Fruit fly (Drosophila melanogaster): ENCODE measurements around the gene loco.
A peak's percentile ranks its signal among the peaks of the same experiment; 100 is the strongest.

Gene loco

DNA sequence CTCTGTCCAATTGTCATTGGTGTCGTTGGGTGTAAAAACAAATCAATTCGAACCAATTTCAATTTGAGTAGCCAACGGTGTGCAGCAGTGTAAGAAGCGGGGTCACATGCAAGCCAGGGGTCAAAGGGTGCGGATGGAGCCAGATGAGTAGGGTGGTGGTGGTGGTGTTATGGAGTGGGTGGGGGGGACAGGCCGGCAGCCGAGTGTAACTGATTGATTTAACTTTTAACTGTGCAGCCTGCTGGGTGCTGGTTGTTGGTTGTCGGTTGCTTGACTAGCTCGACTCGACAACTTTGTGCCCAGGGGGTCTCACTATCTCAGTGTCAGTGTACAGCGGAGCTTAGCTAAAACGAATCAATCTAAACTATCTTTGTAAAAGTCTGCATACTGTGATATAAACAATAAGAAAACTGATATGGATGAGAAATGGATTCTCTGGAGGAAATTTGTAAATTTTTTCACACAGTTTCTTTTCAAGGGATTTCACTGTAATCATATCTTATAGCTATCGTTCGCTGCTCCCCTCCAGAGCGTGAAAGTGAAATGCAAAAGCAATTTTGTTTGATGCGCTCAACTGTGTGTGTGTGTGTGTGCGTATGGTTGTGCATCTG lies 41.7 kb downstream of the loco start (continued):
- TF ChIP-seq Doc2 (GFP tag; IDR thresholded peaks at IDR 0.05) (peak; percentile 46; the same call in 1 of the 2 replicates), schlank (tag; optimal IDR thresholded peaks at IDR 0.05) (no peak), CG17328 (GFP tag; IDR thresholded peaks at IDR 0.05) (peak; percentile 81), CG4404 (GFP tag; IDR thresholded peaks at IDR 0.05) (peak; percentile 50; the same call in 1 of the 2 replicates), E2f1 (GFP tag; IDR thresholded peaks at IDR 0.05) (peak; percentile 70), CHES-1-like (GFP tag; optimal IDR thresholded peaks at IDR 0.05) (no peak), chif (GFP tag; optimal IDR thresholded peaks at IDR 0.05) (peak; percentile 56 to 76), CG8765 (GFP tag; IDR thresholded peaks at IDR 0.05) (no peak), pan (optimal IDR thresholded peaks at IDR 0.05) (no peak), pan (GFP tag; optimal IDR thresholded peaks at IDR 0.05 in 1 of 2, IDR thresholded peaks at IDR 0.05 in 1 of 2) (peak in 1 of 2 experiments; percentile 76), CG32772 (GFP tag; IDR thresholded peaks at IDR 0.05) (peak; percentile 84), Awh (GFP tag; IDR thresholded peaks at IDR 0.05) (peak; percentile 86), sima (GFP tag; optimal IDR thresholded peaks at IDR 0.05) (no peak), Rx (GFP tag; IDR thresholded peaks at IDR 0.05) (peak; percentile 70), CG16813 (GFP tag; IDR thresholded peaks at IDR 0.05; ENCODE audit: partially characterized antibody) (no peak), bowl (GFP tag; IDR thresholded peaks at IDR 0.05) (0 out of 2 replicates have a peak, but pooled peaks have one; percentile 10), kay (GFP tag; optimal IDR thresholded peaks at IDR 0.05) (peak; percentile 3), tgo (GFP tag; IDR thresholded peaks at IDR 0.05) (peak; percentile 77), NK7.1 (GFP tag; optimal IDR thresholded peaks at IDR 0.05) (peak; percentile 12), CG5245 (GFP tag; optimal IDR thresholded peaks at IDR 0.05) (peak; percentile 76), Sry-β (GFP tag; optimal IDR thresholded peaks at IDR 0.05) (peak; percentile 3), grau (tag; optimal IDR thresholded peaks at IDR 0.05) (peak; percentile 94), Fer1 (GFP tag; optimal IDR thresholded peaks at IDR 0.05) (peak; percentile 46), CG31441 (GFP tag; IDR thresholded peaks at IDR 0.05) (no peak), sc (optimal IDR thresholded peaks at IDR 0.05) (no peak), sc (GFP tag; optimal IDR thresholded peaks at IDR 0.05) (no peak), CG15601 (tag; optimal IDR thresholded peaks at IDR 0.05) (no peak), Ravus (GFP tag; IDR thresholded peaks at IDR 0.05) (0 out of 2 replicates have a peak, but pooled peaks have one; percentile 14), CG7745 (tag; optimal IDR thresholded peaks at IDR 0.05) (no peak), maf-S (GFP tag; optimal IDR thresholded peaks at IDR 0.05) (peak; percentile 32), CG8924 (tag; optimal IDR thresholded peaks at IDR 0.05) (peak; percentile 69), nerfin-2 (GFP tag; IDR thresholded peaks at IDR 0.05; ENCODE audit: partially characterized antibody) (no peak), CG11247 (GFP tag; IDR thresholded peaks at IDR 0.05) (peak; percentile 78), Spps (tag; optimal IDR thresholded peaks at IDR 0.05) (peak; percentile 5), jing (GFP tag; optimal IDR thresholded peaks at IDR 0.05) (no peak), zen2 (GFP tag; IDR thresholded peaks at IDR 0.05; ENCODE audit: partially characterized antibody) (no peak), CG13424 (tag; optimal IDR thresholded peaks at IDR 0.05) (peak; percentile 79), fd96Cb (tag; optimal IDR thresholded peaks at IDR 0.05) (peak; percentile 76), D (optimal IDR thresholded peaks at IDR 0.05) (no peak), D (GFP tag; optimal IDR thresholded peaks at IDR 0.05) (no peak), CG17385 (GFP tag; optimal IDR thresholded peaks at IDR 0.05) (peak; percentile 62), zen (tag; optimal IDR thresholded peaks at IDR 0.05) (no peak), Dp (GFP tag; optimal IDR thresholded peaks at IDR 0.05) (no peak), Myb (GFP tag; optimal IDR thresholded peaks at IDR 0.05) (peak; percentile 29), da (GFP tag; optimal IDR thresholded peaks at IDR 0.05) (no peak), CG6175 (GFP tag; IDR thresholded peaks at IDR 0.05) (no peak), crol (GFP tag; IDR thresholded peaks at IDR 0.05) (peak; percentile 27; the same call in 1 of the 2 replicates), ap (GFP tag; IDR thresholded peaks at IDR 0.05) (peak; percentile 62), CG31224 (GFP tag; IDR thresholded peaks at IDR 0.05) (peak; percentile 41; the same call in 1 of the 2 replicates), HLHmδ (GFP tag; optimal IDR thresholded peaks at IDR 0.05) (no peak), stwl (tag; optimal IDR thresholded peaks at IDR 0.05) (no peak)
